Fruit fly (Drosophila melanogaster) whole organism, embryonic: ENCODE measurements around the gene TRAM.
A peak's percentile ranks its signal among the peaks of the same experiment; 100 is the strongest.

Experiments used
- Aef1 ChIP-seq: fragments of 200-800 bp; sonication (Bioruptor generic); IDR thresholded peaks from 3 replicates; pipeline ENCODE4 v1.3.6; 2022; ENCODE audit warnings: missing biosample characterization, missing genetic modification characterization
- B-H2 ChIP-seq: fragments of 200-800 bp; sonication (Bioruptor generic); optimal IDR thresholded peaks from 2 replicates; lab custom pipeline; 2018; ENCODE audit warnings: missing biosample characterization, mild to moderate bottlenecking, missing genetic modification characterization
- C15 ChIP-seq: fragments of 200-800 bp; sonication (Bioruptor generic); IDR thresholded peaks from 3 replicates; pipeline ENCODE4 v1.3.6; 2022; ENCODE audit warnings: missing biosample characterization, missing genetic modification characterization
- CG11504 ChIP-seq: fragments of 200-800 bp; sonication (Bioruptor generic); optimal IDR thresholded peaks from 3 replicates; lab custom pipeline; 2019; ENCODE audit warnings: missing biosample characterization, mild to moderate bottlenecking, missing genetic modification characterization, moderate library complexity
- CG11695 ChIP-seq: fragments of 200-800 bp; sonication (Bioruptor generic); IDR thresholded peaks from 3 replicates; pipeline ENCODE4 v1.3.6; 2022; ENCODE audit warnings: missing biosample characterization, missing genetic modification characterization
- CG12299 ChIP-seq: fragments of 200-800 bp; sonication (Bioruptor generic); optimal IDR thresholded peaks from 2 replicates; lab custom pipeline; 2018; ENCODE audit warnings: missing biosample characterization, mild to moderate bottlenecking, missing genetic modification characterization
- CG14014 ChIP-seq: fragments of 200-800 bp; sonication (Bioruptor generic); IDR thresholded peaks from 2 replicates; pipeline ENCODE4 v1.3.6; 2022; ENCODE audit warnings: missing biosample characterization, missing genetic modification characterization
- CG14667 ChIP-seq: fragments of 200-800 bp; sonication (Bioruptor generic); IDR thresholded peaks from 2 replicates; pipeline ENCODE4 v1.3.6; 2022; ENCODE audit warnings: missing biosample characterization, missing genetic modification characterization
- CG14710 ChIP-seq: fragments of 200-800 bp; sonication (Bioruptor generic); optimal IDR thresholded peaks from 3 replicates; lab custom pipeline; 2019; ENCODE audit warnings: missing biosample characterization, mild to moderate bottlenecking, missing genetic modification characterization, moderate library complexity
- CG1529 ChIP-seq: fragments of 200-800 bp; sonication (Bioruptor generic); optimal IDR thresholded peaks from 3 replicates; lab custom pipeline; 2018; ENCODE audit warnings: missing biosample characterization, missing genetic modification characterization
- CG15479 ChIP-seq: fragments of 200-800 bp; sonication (Bioruptor generic); optimal IDR thresholded peaks from 3 replicates; lab custom pipeline; 2019; ENCODE audit warnings: missing biosample characterization, mild to moderate bottlenecking, missing genetic modification characterization, moderate library complexity
- CG2712 ChIP-seq: fragments of 200-800 bp; optimal IDR thresholded peaks from 3 replicates; lab custom pipeline; 2019; ENCODE audit warnings: missing biosample characterization, mild to moderate bottlenecking, missing genetic modification characterization, moderate library complexity
- CG31365 ChIP-seq: fragments of 200-800 bp; sonication (Bioruptor generic); optimal IDR thresholded peaks from 2 replicates; lab custom pipeline; 2018; ENCODE audit warnings: missing biosample characterization, mild to moderate bottlenecking, missing genetic modification characterization
- CG32772 ChIP-seq: fragments of 200-800 bp; sonication (Bioruptor generic); IDR thresholded peaks from 2 replicates; pipeline ENCODE4 v1.3.6; 2022; ENCODE audit warnings: missing biosample characterization, missing genetic modification characterization
- CG3281 ChIP-seq: fragments of 200-800 bp; sonication (Bioruptor generic); optimal IDR thresholded peaks from 3 replicates; lab custom pipeline; 2017; ENCODE audit warnings: missing biosample characterization, mild to moderate bottlenecking, missing genetic modification characterization
- CG3995 ChIP-seq: fragments of 200-800 bp; sonication (Bioruptor generic); optimal IDR thresholded peaks from 3 replicates; lab custom pipeline; 2016; ENCODE audit warnings: missing biosample characterization, missing genetic modification characterization
- CG4424 ChIP-seq: fragments of 200-800 bp; sonication (Bioruptor generic); optimal IDR thresholded peaks from 3 replicates; lab custom pipeline; 2016; ENCODE audit warnings: missing biosample characterization, missing genetic modification characterization
- CG6254 ChIP-seq: fragments of 200-800 bp; sonication (Bioruptor generic); optimal IDR thresholded peaks from 3 replicates; lab custom pipeline; 2017; ENCODE audit warnings: mild to moderate bottlenecking, missing biosample characterization, missing genetic modification reagents, missing genetic modification characterization
- CG7556 ChIP-seq: fragments of 200-800 bp; sonication (Bioruptor generic); optimal IDR thresholded peaks from 2 replicates; lab custom pipeline; 2017; ENCODE audit warnings: missing biosample characterization, mild to moderate bottlenecking, missing genetic modification characterization
- CG7928 ChIP-seq: fragments of 200-800 bp; sonication (Bioruptor generic); optimal IDR thresholded peaks from 2 replicates; lab custom pipeline; 2017; ENCODE audit warnings: missing biosample characterization, mild to moderate bottlenecking, missing genetic modification characterization
- CG7987 ChIP-seq: fragments of 200-800 bp; sonication (Bioruptor generic); optimal IDR thresholded peaks from 2 replicates; lab custom pipeline; 2018; ENCODE audit warnings: missing biosample characterization, mild to moderate bottlenecking, missing genetic modification characterization, moderate library complexity
- CG9437 ChIP-seq: fragments of 200-800 bp; sonication (Bioruptor generic); optimal IDR thresholded peaks from 2 replicates; lab custom pipeline; 2018; ENCODE audit warnings: missing biosample characterization, mild to moderate bottlenecking, missing genetic modification characterization
- CG9797 ChIP-seq: fragments of 200-800 bp; sonication (Bioruptor generic); optimal IDR thresholded peaks from 3 replicates; lab custom pipeline; 2018; ENCODE audit warnings: missing biosample characterization, mild to moderate bottlenecking, missing genetic modification characterization
- CG9817 ChIP-seq: fragments of 200-800 bp; sonication (Bioruptor generic); optimal IDR thresholded peaks from 2 replicates; lab custom pipeline; 2018; ENCODE audit warnings: missing biosample characterization, mild to moderate bottlenecking, missing genetic modification characterization, moderate library complexity
- Camta ChIP-seq: fragments of 200-800 bp; sonication (Bioruptor generic); optimal IDR thresholded peaks from 2 replicates; lab custom pipeline; 2016; ENCODE audit warnings: missing biosample characterization, missing genetic modification characterization
- E2f2 ChIP-seq: fragments of 200-800 bp; sonication (Bioruptor generic); IDR thresholded peaks from 2 replicates; pipeline ENCODE4 v1.3.6; 2022; ENCODE audit warnings: missing biosample characterization, missing genetic modification characterization
- Ets65A ChIP-seq: fragments of 200-800 bp; sonication (Bioruptor generic); peaks from one replicate; lab custom pipeline; 2016; ENCODE audit warnings: missing biosample characterization, missing genetic modification characterization
- Hr39 ChIP-seq: fragments of >200 bp; optimal IDR thresholded peaks from 2 replicates; lab custom pipeline; 2017
- Hr78 ChIP-seq, 2 experiments: fragments of 200-800 bp in 1 of 2; fragments of >200 bp in 1 of 2; sonication (Bioruptor generic) in 1 of 2; optimal IDR thresholded peaks; 2 replicates each; lab custom pipeline; 2017 to 2019; ENCODE audit warnings: missing biosample characterization in 2 of 2, missing genetic modification characterization in 2 of 2, mild to moderate bottlenecking in 1 of 2, moderate library complexity in 1 of 2
- NFAT ChIP-seq: fragments of 200-800 bp; sonication (Bioruptor generic); IDR thresholded peaks from 2 replicates; pipeline ENCODE4 v1.3.6; 2022; ENCODE audit warnings: missing biosample characterization, missing genetic modification characterization
- Nf-YB ChIP-seq: fragments of 200-800 bp; sonication (Bioruptor generic); optimal IDR thresholded peaks from 3 replicates; lab custom pipeline; 2019; ENCODE audit warnings: missing biosample characterization, mild to moderate bottlenecking, missing genetic modification characterization, moderate library complexity
- Sry-β ChIP-seq: fragments of 200-800 bp; sonication (Bioruptor generic); optimal IDR thresholded peaks from 2 replicates; lab custom pipeline; 2018; ENCODE audit warnings: missing biosample characterization, mild to moderate bottlenecking, missing genetic modification characterization, moderate library complexity
- ac ChIP-seq: fragments of 200-800 bp; sonication (Bioruptor generic); optimal IDR thresholded peaks from 3 replicates; lab custom pipeline; 2017; ENCODE audit warnings: missing biosample characterization, mild to moderate bottlenecking, missing genetic modification characterization
- bigmax ChIP-seq: fragments of 200-800 bp; sonication (Bioruptor generic); optimal IDR thresholded peaks from 2 replicates; lab custom pipeline; 2018; ENCODE audit warnings: missing biosample characterization, mild to moderate bottlenecking, missing genetic modification characterization
- cato ChIP-seq: fragments of 200-800 bp; sonication (Bioruptor generic); optimal IDR thresholded peaks from 2 replicates; lab custom pipeline; 2016; ENCODE audit warnings: missing biosample characterization, missing genetic modification characterization, borderline replicate concordance
- dmrt99B ChIP-seq: fragments of 200-800 bp; sonication (Bioruptor generic); optimal IDR thresholded peaks from 2 replicates; lab custom pipeline; 2018; ENCODE audit warnings: missing biosample characterization, mild to moderate bottlenecking, missing genetic modification characterization, moderate library complexity
- exex ChIP-seq: fragments of 200-800 bp; sonication (Bioruptor generic); optimal IDR thresholded peaks from 4 replicates; lab custom pipeline; 2018; ENCODE audit warnings: missing biosample characterization, mild to moderate bottlenecking, missing genetic modification characterization, moderate library complexity
- hth ChIP-seq: fragments of >200 bp; optimal IDR thresholded peaks from 2 replicates; lab custom pipeline; 2017; ENCODE audit warnings: inconsistent platforms
- kah ChIP-seq: fragments of 200-800 bp; sonication (Bioruptor generic); optimal IDR thresholded peaks from 2 replicates; lab custom pipeline; 2018; ENCODE audit warnings: missing biosample characterization, mild to moderate bottlenecking, missing genetic modification characterization
- lilli ChIP-seq: fragments of 200-800 bp; sonication (Bioruptor generic); optimal IDR thresholded peaks from 3 replicates; lab custom pipeline; 2016; ENCODE audit warnings: missing biosample characterization, missing genetic modification characterization
- oc ChIP-seq: fragments of 200-800 bp; sonication (Bioruptor generic); optimal IDR thresholded peaks from 2 replicates; lab custom pipeline; 2018; ENCODE audit warnings: missing biosample characterization, mild to moderate bottlenecking, missing genetic modification characterization, moderate library complexity
- pan ChIP-seq, 4 experiments: fragments of >200 bp in 3 of 4; fragments of 200-800 bp in 1 of 4; sonication (Bioruptor generic) in 1 of 4; optimal IDR thresholded peaks in 3 of 4; IDR thresholded peaks in 1 of 4; 2 replicates each; pipeline versions ENCODE4 v1.3.6 to Lab custom; 2017 to 2022; ENCODE audit warnings: missing biosample characterization in 2 of 4, missing genetic modification characterization in 2 of 4, mixed read lengths in 1 of 4
- pho ChIP-seq: fragments of 200-800 bp; sonication (Bioruptor generic); optimal IDR thresholded peaks from 2 replicates; lab custom pipeline; 2016; ENCODE audit warnings: missing biosample characterization, missing genetic modification characterization
- pita ChIP-seq: fragments of 200-800 bp; sonication (Bioruptor generic); optimal IDR thresholded peaks from 2 replicates; lab custom pipeline; 2017; ENCODE audit warnings: missing biosample characterization, mild to moderate bottlenecking, missing genetic modification characterization
- repo ChIP-seq: fragments of 200-800 bp; sonication (Bioruptor generic); optimal IDR thresholded peaks from 2 replicates; lab custom pipeline; 2016; ENCODE audit warnings: missing biosample characterization, missing genetic modification characterization
- sc ChIP-seq, 3 experiments: fragments of >200 bp in 2 of 3; fragments of 200-800 bp in 1 of 3; sonication (Bioruptor generic) in 1 of 3; optimal IDR thresholded peaks; 2 replicates in 2 of 3; 3 replicates in 1 of 3; lab custom pipeline; 2017; ENCODE audit warnings: mild to moderate bottlenecking in 1 of 3, missing biosample characterization in 1 of 3, missing genetic modification characterization in 1 of 3, missing genetic modification reagents in 1 of 3
- sens ChIP-seq: fragments of 200-800 bp; sonication (Bioruptor generic); peaks from one replicate; lab custom pipeline; 2016; ENCODE audit warnings: missing biosample characterization, missing genetic modification characterization
- twi ChIP-seq: fragments of 200-800 bp; optimal IDR thresholded peaks from 2 replicates; lab custom pipeline; 2019; ENCODE audit warnings: missing biosample characterization, mild to moderate bottlenecking, missing genetic modification characterization, moderate library complexity
- yki ChIP-seq: fragments of >200 bp; optimal IDR thresholded peaks from 3 replicates; lab custom pipeline; 2018
- zf30C ChIP-seq: fragments of 200-800 bp; sonication (Bioruptor generic); optimal IDR thresholded peaks from 3 replicates; lab custom pipeline; 2018; ENCODE audit warnings: missing biosample characterization, mild to moderate bottlenecking, missing genetic modification characterization
- zfh2 ChIP-seq: fragments of 200-800 bp; sonication (Bioruptor generic); optimal IDR thresholded peaks from 2 replicates; lab custom pipeline; 2016; ENCODE audit warnings: missing biosample characterization, missing genetic modification characterization

TRAM gene

dm6 chrX:940580-941184 is 5.7 kb downstream of the TRAM start, which contains the start of the genes CG3704 and mus81 (continued):
- no peak for TF ChIP-seq CG7556 (GFP tag; lab: Kevin White, UChicago)
- no peak for TF ChIP-seq CG11504 (tag; lab: Kevin White, UChicago)
- no peak for TF ChIP-seq twi (tag; lab: Kevin White, UChicago)
- peak; percentile 26 for TF ChIP-seq CG7928 (GFP tag; lab: Kevin White, UChicago)
- TF ChIP-seq cato (GFP tag; lab: Kevin White, UChicago), result no peak
- TF ChIP-seq pita (GFP tag; lab: Kevin White, UChicago), result no peak
- no peak for TF ChIP-seq pan (optimal IDR thresholded peaks at IDR 0.05; lab: Kevin White, UChicago)
- no peak for TF ChIP-seq pan (GFP tag; optimal IDR thresholded peaks at IDR 0.05 in 1 of 2, IDR thresholded peaks at IDR 0.05 in 1 of 2)
- TF ChIP-seq Nf-YB (GFP tag; lab: Kevin White, UChicago), result no peak
- no peak for TF ChIP-seq CG9817 (tag; lab: Kevin White, UChicago)
- no peak for TF ChIP-seq CG15479 (GFP tag; lab: Kevin White, UChicago)
- no peak for TF ChIP-seq zf30C
- no peak for TF ChIP-seq CG9437 (GFP tag; lab: Kevin White, UChicago)
- TF ChIP-seq CG14710 (tag; lab: Kevin White, UChicago), result peak; percentile 45
- TF ChIP-seq CG1529 (GFP tag; lab: Kevin White, UChicago), result no peak
- no peak for TF ChIP-seq CG3995 (GFP tag; lab: Kevin White, UChicago)
- no peak for TF ChIP-seq sc (optimal IDR thresholded peaks at IDR 0.05; lab: Kevin White, UChicago)
- no peak for TF ChIP-seq sc (GFP tag; optimal IDR thresholded peaks at IDR 0.05; lab: Kevin White, UChicago)
- TF ChIP-seq CG2712, result peak; percentile 7
- TF ChIP-seq Camta, result no peak
- no peak for TF ChIP-seq oc (tag; lab: Kevin White, UChicago)
- TF ChIP-seq CG14667, result no peak
- TF ChIP-seq bigmax (GFP tag; lab: Kevin White, UChicago), result no peak
- TF ChIP-seq Hr78 (GFP tag; optimal IDR thresholded peaks at IDR 0.05; lab: Kevin White, UChicago), result no peak
- no peak for TF ChIP-seq repo (GFP tag; lab: Kevin White, UChicago)
- no peak for TF ChIP-seq NFAT (GFP tag; lab: Robert Waterston, UW)
- no peak for TF ChIP-seq CG7987 (GFP tag; lab: Kevin White, UChicago)
- TF ChIP-seq CG11695 (GFP tag; lab: Robert Waterston, UW), result no peak
- TF ChIP-seq Aef1, result no peak
- TF ChIP-seq ac (GFP tag; lab: Kevin White, UChicago), result no peak
- TF ChIP-seq Hr39 (lab: Kevin White, UChicago), result no peak
- no peak for TF ChIP-seq CG12299 (tag; lab: Kevin White, UChicago)
- TF ChIP-seq CG6254 (GFP tag; lab: Kevin White, UChicago), result no peak
- no peak for TF ChIP-seq lilli (GFP tag; lab: Kevin White, UChicago)
- no peak for TF ChIP-seq Sry-β (GFP tag; lab: Kevin White, UChicago)
- TF ChIP-seq pho, result no peak
- TF ChIP-seq C15 (GFP tag; lab: Robert Waterston, UW), result no peak
- no peak for TF ChIP-seq zfh2 (GFP tag; lab: Kevin White, UChicago)
- no peak for TF ChIP-seq B-H2
- TF ChIP-seq Ets65A, result peak; percentile 10
- TF ChIP-seq CG4424, result no peak
- TF ChIP-seq CG32772 (GFP tag; lab: Robert Waterston, UW), result no peak
- TF ChIP-seq CG3281, result no peak
- peak; percentile 36 for TF ChIP-seq sens (GFP tag; lab: Kevin White, UChicago)
- TF ChIP-seq E2f2, result peak; percentile 83
- TF ChIP-seq CG14014, result no peak
- TF ChIP-seq exex, result no peak
- peak; percentile 87 for TF ChIP-seq CG9797 (GFP tag; lab: Kevin White, UChicago)
- TF ChIP-seq kah (GFP tag; lab: Kevin White, UChicago), result no peak
- no peak for TF ChIP-seq CG31365 (tag; lab: Kevin White, UChicago)
- TF ChIP-seq yki (lab: Kevin White, UChicago), result no peak
- no peak for TF ChIP-seq hth
- TF ChIP-seq dmrt99B (tag; lab: Kevin White, UChicago), result no peak
